Fruit fly (Drosophila melanogaster): Measurements from ENCODE around the gene CG10561.

CG10561 gene

dm6 chr2L:19158005-19158666 lies 43.9 kb downstream of the CG10561 start (continued):
- TF ChIP-seq Ptx1 (GFP tag; IDR thresholded peaks at IDR 0.05) (no peak), CG7556 (GFP tag; optimal IDR thresholded peaks at IDR 0.05) (no peak), CG9215 (GFP tag; IDR thresholded peaks at IDR 0.05) (no peak), CG8281 (tag; optimal IDR thresholded peaks at IDR 0.05) (no peak), CG2199 (GFP tag; IDR thresholded peaks at IDR 0.05) (peak; percentile 55; the same call in 2 of the 3 replicates), inv (GFP tag; IDR thresholded peaks at IDR 0.05; ENCODE audit: partially characterized antibody) (no peak; the same call in 1 of the 2 replicates), onecut (GFP tag; IDR thresholded peaks at IDR 0.05) (0 out of 2 replicates have a peak, but pooled peaks have one; percentile 8), tio (GFP tag; optimal IDR thresholded peaks at IDR 0.05) (no peak), CG2712 (tag; optimal IDR thresholded peaks at IDR 0.05) (peak; percentile 33), CG11093 (GFP tag; IDR thresholded peaks at IDR 0.05) (no peak), Camta (GFP tag; optimal IDR thresholded peaks at IDR 0.05) (no peak), wek (GFP tag; optimal IDR thresholded peaks at IDR 0.05) (peak; percentile 42), CG6272 (GFP tag; IDR thresholded peaks at IDR 0.05) (no peak), Dip3 (GFP tag; optimal IDR thresholded peaks at IDR 0.05) (peak; percentile 9), CG7987 (GFP tag; optimal IDR thresholded peaks at IDR 0.05) (peak; percentile 67), CG1832 (GFP tag; optimal IDR thresholded peaks at IDR 0.05) (peak; percentile 83), CG11504 (tag; optimal IDR thresholded peaks at IDR 0.05) (peak; percentile 4), Xrp1 (GFP tag; IDR thresholded peaks at IDR 0.05) (no peak), CG30020 (tag; optimal IDR thresholded peaks at IDR 0.05) (peak; percentile 48), TFAM (GFP tag; optimal IDR thresholded peaks at IDR 0.05) (no peak), CG16813 (GFP tag; IDR thresholded peaks at IDR 0.05; ENCODE audit: partially characterized antibody) (peak; percentile 15; the same call in 2 of the 3 replicates), br (optimal IDR thresholded peaks at IDR 0.05) (no peak), NC2α (GFP tag; optimal IDR thresholded peaks at IDR 0.05) (peak; percentile 0), kah (GFP tag; optimal IDR thresholded peaks at IDR 0.05) (peak; percentile 25), corto (GFP tag; optimal IDR thresholded peaks at IDR 0.05) (peak; percentile 40), Atf-2 (GFP tag; optimal IDR thresholded peaks at IDR 0.05) (peak; percentile 8), CG12744 (GFP tag; optimal IDR thresholded peaks at IDR 0.05) (no peak), nau (GFP tag; optimal IDR thresholded peaks at IDR 0.05) (peak; percentile 14), vvl (GFP tag; IDR thresholded peaks at IDR 0.05) (peak; percentile 47; the same call in 1 of the 2 replicates), HLH4C (GFP tag; IDR thresholded peaks at IDR 0.05; ENCODE audit: partially characterized antibody) (0 out of 3 replicates have a peak, but pooled peaks have one; percentile 16), amos (GFP tag; IDR thresholded peaks at IDR 0.05; ENCODE audit: partially characterized antibody) (peak; percentile 33; the same call in 1 of the 2 replicates)

DNA sequence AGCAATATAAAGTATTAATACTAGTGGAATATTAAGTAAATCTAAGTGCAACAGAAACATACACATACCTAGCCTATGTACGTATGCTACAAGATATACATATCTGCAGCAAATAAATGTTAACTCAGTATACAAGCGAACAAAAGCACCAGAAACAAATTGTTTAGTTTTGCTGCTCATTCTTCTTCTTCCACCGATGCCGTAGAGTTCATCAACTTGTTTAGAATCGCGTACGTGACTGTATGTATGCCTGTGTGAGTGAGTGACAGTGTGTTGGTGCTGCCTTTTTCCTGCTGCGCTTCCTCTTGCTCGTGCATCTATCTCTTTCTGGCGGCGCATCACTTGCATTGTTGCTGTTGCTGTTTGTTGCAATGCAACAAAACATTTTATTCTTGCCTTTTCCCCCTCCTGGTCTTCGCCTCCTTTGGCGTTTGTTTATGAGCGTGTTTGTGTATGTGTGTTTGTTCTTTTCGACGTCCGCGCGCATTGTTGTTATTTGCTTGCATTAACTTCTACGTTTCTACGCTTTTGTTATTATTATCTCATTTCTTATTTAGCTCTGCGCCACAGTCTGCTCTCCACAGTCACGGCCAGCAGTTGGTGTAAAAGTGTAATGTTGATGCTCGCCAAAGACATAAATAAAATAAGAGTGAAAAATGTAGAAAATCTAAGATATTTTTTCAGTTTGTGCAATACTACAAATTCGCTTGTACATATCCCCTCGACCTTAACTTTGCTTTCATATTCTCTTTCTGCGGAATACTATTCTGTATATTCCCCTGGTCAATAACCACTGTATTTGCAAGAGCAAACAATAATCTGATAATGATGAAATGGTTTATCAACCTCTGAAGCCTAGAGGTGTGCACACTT lies 44.7 kb downstream of the CG10561 start:
- TF ChIP-seq CG10979 (tag; optimal IDR thresholded peaks at IDR 0.05) (peak; percentile 9), CG14965 (GFP tag; optimal IDR thresholded peaks at IDR 0.05; ENCODE audit: borderline replicate concordance) (no peak), Hsf (GFP tag; optimal IDR thresholded peaks at IDR 0.05) (peak; percentile 37), sisA (GFP tag; IDR thresholded peaks at IDR 0.05) (peak; percentile 41; the same call in 1 of the 2 replicates), Dad (GFP tag; optimal IDR thresholded peaks at IDR 0.05) (no peak), run (tag; optimal IDR thresholded peaks at IDR 0.05) (no peak), hbn (GFP tag; IDR thresholded peaks at IDR 0.05; ENCODE audit: partially characterized antibody) (no peak), Neu2 (GFP tag; optimal IDR thresholded peaks at IDR 0.05; ENCODE audit: borderline replicate concordance) (no peak), chn (GFP tag; optimal IDR thresholded peaks at IDR 0.05) (peak; percentile 25), CG10959 (GFP tag; IDR thresholded peaks at IDR 0.05) (no peak), CG16815 (GFP tag; optimal IDR thresholded peaks at IDR 0.05) (peak; percentile 19), prd (optimal IDR thresholded peaks at IDR 0.05) (no peak), prd (GFP tag; IDR thresholded peaks at IDR 0.05) (0 out of 3 replicates have a peak, but pooled peaks have one; percentile 38), Bdp1 (GFP tag; optimal IDR thresholded peaks at IDR 0.05) (no peak), ash1 (GFP tag; optimal IDR thresholded peaks at IDR 0.05) (no peak), B-H2 (GFP tag; optimal IDR thresholded peaks at IDR 0.05) (no peak), GATAe (GFP tag; conservative IDR thresholded peaks at IDR 0.05) (no peak), slbo (GFP tag; IDR thresholded peaks at IDR 0.05) (peak; percentile 22; the same call in 1 of the 2 replicates)

Measured in whole organism, embryonic.